Fruit fly (Drosophila melanogaster) whole organism, embryonic: Measurements from ENCODE around the gene TTLL4B.

Source experiments
- ATbp ChIP-seq: fragments of 200-800 bp; sonication (Bioruptor generic); optimal IDR thresholded peaks from 2 replicates; lab custom pipeline; 2017; ENCODE audit warnings: missing biosample characterization, mild to moderate bottlenecking, missing genetic modification characterization, missing genetic modification reagents
- Awh ChIP-seq: fragments of 200-800 bp; sonication (Bioruptor generic); IDR thresholded peaks from 2 replicates; pipeline ENCODE4, ENCODE4 v1.3.6; 2022; ENCODE audit warnings: missing biosample characterization, missing genetic modification characterization
- C15 ChIP-seq: fragments of 200-800 bp; sonication (Bioruptor generic); IDR thresholded peaks from 3 replicates; pipeline ENCODE4 v1.3.6; 2022; ENCODE audit warnings: missing biosample characterization, missing genetic modification characterization
- CG13287 ChIP-seq: fragments of 200-800 bp; sonication (Bioruptor generic); IDR thresholded peaks from 2 replicates; pipeline ENCODE4 v1.3.6; 2022; ENCODE audit warnings: missing biosample characterization, missing genetic modification characterization; ENCODE audit not compliant: partially characterized antibody
- CG14710 ChIP-seq: fragments of 200-800 bp; sonication (Bioruptor generic); optimal IDR thresholded peaks from 3 replicates; lab custom pipeline; 2019; ENCODE audit warnings: missing biosample characterization, mild to moderate bottlenecking, missing genetic modification characterization, moderate library complexity
- CG17612 ChIP-seq: fragments of 200-800 bp; sonication (Bioruptor generic); IDR thresholded peaks from 2 replicates; pipeline ENCODE4 v1.3.6; 2022; ENCODE audit warnings: missing biosample characterization, missing genetic modification characterization
- CG30020 ChIP-seq: fragments of 200-800 bp; optimal IDR thresholded peaks from 2 replicates; lab custom pipeline; 2019; ENCODE audit warnings: missing biosample characterization, mild to moderate bottlenecking, missing genetic modification characterization, moderate library complexity
- CG3163 ChIP-seq: fragments of 200-800 bp; sonication (Bioruptor generic); optimal IDR thresholded peaks from 3 replicates; lab custom pipeline; 2016; ENCODE audit warnings: missing biosample characterization, missing genetic modification characterization
- CG32532 ChIP-seq: fragments of 200-800 bp; sonication (Bioruptor generic); IDR thresholded peaks from 2 replicates; pipeline ENCODE4 v1.3.6; 2022; ENCODE audit warnings: missing biosample characterization, missing genetic modification characterization
- CG33213 ChIP-seq: fragments of 200-800 bp; sonication (Bioruptor generic); optimal IDR thresholded peaks from 3 replicates; lab custom pipeline; 2016; ENCODE audit warnings: missing biosample characterization, missing genetic modification characterization
- CG4282 ChIP-seq: fragments of 200-800 bp; sonication (Bioruptor generic); optimal IDR thresholded peaks from 2 replicates; lab custom pipeline; 2016; ENCODE audit warnings: missing biosample characterization, missing genetic modification characterization
- CG4360 ChIP-seq: fragments of 200-800 bp; sonication (Bioruptor generic); IDR thresholded peaks from 2 replicates; pipeline ENCODE4 v1.3.6; 2022; ENCODE audit warnings: missing biosample characterization, missing genetic modification characterization
- CG4730 ChIP-seq: fragments of 200-800 bp; sonication (Bioruptor generic); IDR thresholded peaks from 2 replicates; pipeline ENCODE4 v1.3.6; 2022; ENCODE audit warnings: missing biosample characterization, missing genetic modification characterization
- CG4820 ChIP-seq: fragments of 200-800 bp; sonication (Bioruptor generic); optimal IDR thresholded peaks from 3 replicates; lab custom pipeline; 2016; ENCODE audit warnings: missing biosample characterization, missing genetic modification characterization
- CG8089 ChIP-seq: fragments of 200-800 bp; sonication (Bioruptor generic); optimal IDR thresholded peaks from 3 replicates; lab custom pipeline; 2016; ENCODE audit warnings: missing biosample characterization, missing genetic modification characterization
- CG8290 ChIP-seq, 3 experiments: fragments of 200-800 bp; sonication (Bioruptor generic); optimal IDR thresholded peaks; 2 replicates each; lab custom pipeline; 2016 to 2019; ENCODE audit warnings: missing biosample characterization in 3 of 3, missing genetic modification characterization in 3 of 3, mild to moderate bottlenecking in 2 of 3, moderate library complexity in 1 of 3
- CG8478 ChIP-seq: fragments of >200 bp; optimal IDR thresholded peaks from 2 replicates; lab custom pipeline; 2018
- CG8765 ChIP-seq: fragments of 200-800 bp; sonication (Bioruptor generic); IDR thresholded peaks from 2 replicates; pipeline ENCODE4 v1.3.6; 2022; ENCODE audit warnings: missing biosample characterization, missing genetic modification characterization
- CG9437 ChIP-seq: fragments of 200-800 bp; sonication (Bioruptor generic); optimal IDR thresholded peaks from 2 replicates; lab custom pipeline; 2018; ENCODE audit warnings: missing biosample characterization, mild to moderate bottlenecking, missing genetic modification characterization
- CHES-1-like ChIP-seq: fragments of 200-800 bp; sonication (Bioruptor generic); optimal IDR thresholded peaks from 2 replicates; lab custom pipeline; 2016; ENCODE audit warnings: missing biosample characterization, missing genetic modification characterization
- Dip2 ChIP-seq: fragments of 200-800 bp; sonication (Bioruptor generic); IDR thresholded peaks from 2 replicates; pipeline ENCODE4 v1.3.6; 2022; ENCODE audit warnings: missing biosample characterization, missing genetic modification characterization
- H2.0 ChIP-seq: fragments of 200-800 bp; sonication (Bioruptor generic); IDR thresholded peaks from 2 replicates; pipeline ENCODE4 v1.3.6; 2022; ENCODE audit warnings: missing biosample characterization, missing genetic modification characterization
- Hand ChIP-seq: fragments of 200-800 bp; sonication (Bioruptor generic); optimal IDR thresholded peaks from 2 replicates; lab custom pipeline; 2017; ENCODE audit warnings: mild to moderate bottlenecking, missing biosample characterization, missing genetic modification reagents, missing genetic modification characterization
- Hey ChIP-seq: fragments of 200-800 bp; sonication (Bioruptor generic); optimal IDR thresholded peaks from 3 replicates; lab custom pipeline; 2018; ENCODE audit warnings: missing biosample characterization, mild to moderate bottlenecking, missing genetic modification characterization
- HmgD ChIP-seq: fragments of 200-800 bp; sonication (Bioruptor generic); optimal IDR thresholded peaks from 3 replicates; lab custom pipeline; 2016; ENCODE audit warnings: missing biosample characterization, missing genetic modification characterization
- Rfx ChIP-seq: fragments of 200-800 bp; sonication (Bioruptor generic); IDR thresholded peaks from 2 replicates; pipeline ENCODE4 v1.3.6; 2022; ENCODE audit warnings: missing biosample characterization, missing genetic modification characterization
- Sox102F ChIP-seq: fragments of 200-800 bp; sonication (Bioruptor generic); optimal IDR thresholded peaks from 2 replicates; lab custom pipeline; 2018; ENCODE audit warnings: missing biosample characterization, mild to moderate bottlenecking, missing genetic modification characterization, moderate library complexity
- Spps ChIP-seq: fragments of 200-800 bp; sonication (Bioruptor generic); optimal IDR thresholded peaks from 2 replicates; lab custom pipeline; 2018; ENCODE audit warnings: missing biosample characterization, mild to moderate bottlenecking, missing genetic modification characterization
- Trl ChIP-seq, 3 experiments: fragments of >200 bp in 2 of 3; fragments of 200-800 bp in 1 of 3; sonication (Bioruptor generic) in 1 of 3; optimal IDR thresholded peaks; 2 replicates in 1 of 3; 3 replicates in 2 of 3; lab custom pipeline; 2016 to 2017; ENCODE audit warnings: missing biosample characterization in 1 of 3, missing genetic modification characterization in 1 of 3
- Vsx1 ChIP-seq: fragments of 200-800 bp; sonication (Bioruptor generic); optimal IDR thresholded peaks from 2 replicates; lab custom pipeline; 2017; ENCODE audit warnings: missing biosample characterization, mild to moderate bottlenecking, missing genetic modification characterization, missing genetic modification reagents
- al ChIP-seq: fragments of 200-800 bp; sonication (Bioruptor generic); IDR thresholded peaks from 2 replicates; pipeline ENCODE4 v1.3.6; 2022; ENCODE audit warnings: missing biosample characterization, missing genetic modification characterization
- amos ChIP-seq: fragments of 200-800 bp; sonication (Bioruptor generic); IDR thresholded peaks from 2 replicates; pipeline ENCODE4 v1.3.6; 2022; ENCODE audit warnings: missing biosample characterization, missing genetic modification characterization; ENCODE audit not compliant: partially characterized antibody
- bab2 ChIP-seq: fragments of 200-800 bp; sonication (Bioruptor generic); optimal IDR thresholded peaks from 2 replicates; lab custom pipeline; 2016; ENCODE audit warnings: missing biosample characterization, missing genetic modification characterization
- crp ChIP-seq, 2 experiments: fragments of 200-800 bp; sonication (Bioruptor generic); optimal IDR thresholded peaks; 2 replicates in 1 of 2; 3 replicates in 1 of 2; lab custom pipeline; 2017; ENCODE audit warnings: missing biosample characterization in 2 of 2, missing genetic modification characterization in 2 of 2, mild to moderate bottlenecking in 1 of 2, moderate library complexity in 1 of 2
- ems ChIP-seq: fragments of 200-800 bp; sonication (Bioruptor generic); optimal IDR thresholded peaks from 3 replicates; lab custom pipeline; 2016; ENCODE audit warnings: missing biosample characterization, missing genetic modification characterization
- gce ChIP-seq: fragments of 200-800 bp; sonication (Bioruptor generic); IDR thresholded peaks from 3 replicates; pipeline ENCODE4 v1.3.6; 2022; ENCODE audit warnings: missing biosample characterization, missing genetic modification characterization
- gfzf ChIP-seq: fragments of 200-800 bp; sonication (Bioruptor generic); optimal IDR thresholded peaks from 2 replicates; lab custom pipeline; 2016; ENCODE audit warnings: missing biosample characterization, mild to moderate bottlenecking, missing genetic modification characterization, moderate library complexity
- kni ChIP-seq: fragments of 200-800 bp; sonication (Bioruptor generic); optimal IDR thresholded peaks from 3 replicates; lab custom pipeline; 2017; ENCODE audit warnings: mild to moderate bottlenecking, missing biosample characterization, missing genetic modification reagents, missing genetic modification characterization
- knrl ChIP-seq: fragments of 200-800 bp; sonication (Bioruptor generic); IDR thresholded peaks from 3 replicates; pipeline ENCODE4 v1.3.6; 2022; ENCODE audit warnings: missing biosample characterization, missing genetic modification characterization; ENCODE audit not compliant: partially characterized antibody
- oc ChIP-seq: fragments of 200-800 bp; sonication (Bioruptor generic); optimal IDR thresholded peaks from 2 replicates; lab custom pipeline; 2018; ENCODE audit warnings: missing biosample characterization, mild to moderate bottlenecking, missing genetic modification characterization, moderate library complexity
- pb ChIP-seq: fragments of 200-800 bp; sonication (Bioruptor generic); optimal IDR thresholded peaks from 3 replicates; lab custom pipeline; 2016; ENCODE audit warnings: missing biosample characterization, missing genetic modification characterization
- pita ChIP-seq: fragments of 200-800 bp; sonication (Bioruptor generic); optimal IDR thresholded peaks from 2 replicates; lab custom pipeline; 2017; ENCODE audit warnings: missing biosample characterization, mild to moderate bottlenecking, missing genetic modification characterization
- prd ChIP-seq, 3 experiments: fragments of >200 bp in 2 of 3; fragments of 200-800 bp in 1 of 3; sonication (Bioruptor generic) in 1 of 3; optimal IDR thresholded peaks in 2 of 3; IDR thresholded peaks in 1 of 3; 2 replicates in 2 of 3; 3 replicates in 1 of 3; pipeline versions ENCODE4 v1.3.6 to Lab custom; 2017 to 2022; ENCODE audit warnings: missing biosample characterization in 1 of 3, missing genetic modification characterization in 1 of 3
- row ChIP-seq: fragments of 200-800 bp; sonication (Bioruptor generic); IDR thresholded peaks from 3 replicates; pipeline ENCODE4 v1.3.6; 2022; ENCODE audit warnings: missing biosample characterization, missing genetic modification characterization
- sna ChIP-seq: fragments of 200-800 bp; sonication (Bioruptor generic); IDR thresholded peaks from 2 replicates; pipeline ENCODE4 v1.3.6; 2022; ENCODE audit warnings: missing biosample characterization, missing genetic modification characterization; ENCODE audit not compliant: partially characterized antibody
- tup ChIP-seq: fragments of 200-800 bp; sonication (Bioruptor generic); optimal IDR thresholded peaks from 2 replicates; lab custom pipeline; 2016; ENCODE audit warnings: missing biosample characterization, mild to moderate bottlenecking, missing genetic modification characterization, moderate library complexity
- twi ChIP-seq: fragments of 200-800 bp; optimal IDR thresholded peaks from 2 replicates; lab custom pipeline; 2019; ENCODE audit warnings: missing biosample characterization, mild to moderate bottlenecking, missing genetic modification characterization, moderate library complexity
- unc-4 ChIP-seq: fragments of 200-800 bp; sonication (Bioruptor generic); IDR thresholded peaks from 2 replicates; pipeline ENCODE4 v1.3.6; 2022; ENCODE audit warnings: missing biosample characterization, missing genetic modification characterization; ENCODE audit not compliant: partially characterized antibody
- zfh1 ChIP-seq: fragments of 200-800 bp; sonication (Bioruptor generic); IDR thresholded peaks from 3 replicates; pipeline ENCODE4 v1.3.6; 2022; ENCODE audit warnings: missing biosample characterization, missing genetic modification characterization

TTLL4B gene

dm6 chr2L:3872283-3872682, 9.8 kb downstream of the TTLL4B start, which contains the start of gene CG31957 (continued):
- TF ChIP-seq Vsx1 (GFP tag; lab: Kevin White, UChicago), result no peak
- TF ChIP-seq tup (GFP tag; lab: Kevin White, UChicago), result no peak
- TF ChIP-seq Hey (tag; lab: Kevin White, UChicago), result no peak
- peak; percentile 66 for TF ChIP-seq row
- TF ChIP-seq CG8290 (GFP tag; optimal IDR thresholded peaks at IDR 0.05; lab: Kevin White, UChicago), result peak; percentile 39
- no peak for TF ChIP-seq CG8290 (tag; optimal IDR thresholded peaks at IDR 0.05; lab: Kevin White, UChicago)
- no peak for TF ChIP-seq Spps
- TF ChIP-seq al (GFP tag; lab: Robert Waterston, UW), result no peak
- peak; percentile 31 for TF ChIP-seq CG14710 (tag; lab: Kevin White, UChicago)
- peak; percentile 57 for TF ChIP-seq CG32532 (GFP tag; lab: Robert Waterston, UW)
- TF ChIP-seq CG13287, result peak; percentile 91
- peak; percentile 36 for TF ChIP-seq ems (GFP tag; lab: Kevin White, UChicago)
- TF ChIP-seq prd (optimal IDR thresholded peaks at IDR 0.05; lab: Kevin White, UChicago), result no peak
- 0 out of 3 replicates have a peak, but pooled peaks have one; percentile 23 for TF ChIP-seq prd (GFP tag; IDR thresholded peaks at IDR 0.05; lab: Robert Waterston, UW)
- TF ChIP-seq amos (GFP tag; lab: Robert Waterston, UW), result peak; percentile 96
- peak; percentile 54 for TF ChIP-seq CG3163 (GFP tag; lab: Kevin White, UChicago)
- peak; percentile 85 for TF ChIP-seq Rfx (GFP tag; lab: Robert Waterston, UW)
- no peak for TF ChIP-seq CG9437 (GFP tag; lab: Kevin White, UChicago)
- peak; percentile 85 for TF ChIP-seq sna (GFP tag; lab: Robert Waterston, UW)
- TF ChIP-seq H2.0 (GFP tag; lab: Robert Waterston, UW), result peak; percentile 66
- no peak for TF ChIP-seq Awh (GFP tag; lab: Robert Waterston, UW)
- no peak for TF ChIP-seq CG4730
- no peak for TF ChIP-seq Trl (optimal IDR thresholded peaks at IDR 0.05; lab: Kevin White, UChicago)
- TF ChIP-seq Trl (GFP tag; optimal IDR thresholded peaks at IDR 0.05; lab: Kevin White, UChicago), result peak; percentile 58
- TF ChIP-seq CG33213 (GFP tag; lab: Kevin White, UChicago), result peak; percentile 58
- no peak for TF ChIP-seq oc (tag; lab: Kevin White, UChicago)
- TF ChIP-seq pita, result no peak
- TF ChIP-seq zfh1 (GFP tag; lab: Robert Waterston, UW), result peak; percentile 63; the same call in 1 of the 3 replicates
- TF ChIP-seq gce (GFP tag; lab: Robert Waterston, UW), result no peak
- TF ChIP-seq knrl (GFP tag; lab: Robert Waterston, UW), result peak; percentile 89
- TF ChIP-seq CG4360 (GFP tag; lab: Robert Waterston, UW), result no peak
- TF ChIP-seq bab2 (GFP tag; lab: Kevin White, UChicago), result peak; percentile 39
- no peak for TF ChIP-seq C15 (GFP tag; lab: Robert Waterston, UW)
- TF ChIP-seq Hand (GFP tag; lab: Kevin White, UChicago), result no peak
- TF ChIP-seq gfzf, result peak; percentile 13
- peak; percentile 86 for TF ChIP-seq unc-4
- TF ChIP-seq CG4820 (GFP tag; lab: Kevin White, UChicago), result no peak
- TF ChIP-seq CHES-1-like (GFP tag; lab: Kevin White, UChicago), result peak; percentile 95
- TF ChIP-seq CG30020 (tag; lab: Kevin White, UChicago), result no peak
- peak; percentile 10 for TF ChIP-seq pb (GFP tag; lab: Kevin White, UChicago)
- TF ChIP-seq CG8765 (GFP tag; lab: Robert Waterston, UW), result peak; percentile 12; the same call in 1 of the 2 replicates
- no peak for TF ChIP-seq Sox102F (GFP tag; lab: Kevin White, UChicago)
- 0 out of 2 replicates have a peak, but pooled peaks have one; percentile 13 for TF ChIP-seq CG17612 (GFP tag; lab: Robert Waterston, UW)
- no peak for TF ChIP-seq Dip2
- TF ChIP-seq kni (GFP tag; lab: Kevin White, UChicago), result no peak
- peak; percentile 87 for TF ChIP-seq HmgD (GFP tag; lab: Kevin White, UChicago)
- TF ChIP-seq crp (GFP tag; optimal IDR thresholded peaks at IDR 0.05; lab: Kevin White, UChicago), result peak; percentile 74 to 97
- peak; percentile 4 for TF ChIP-seq twi
- peak; percentile 41 for TF ChIP-seq CG4282 (GFP tag; lab: Kevin White, UChicago)
- TF ChIP-seq CG8089 (GFP tag; lab: Kevin White, UChicago), result peak; percentile 54
- no peak for TF ChIP-seq ATbp (GFP tag; lab: Kevin White, UChicago)
- TF ChIP-seq CG8478, result no peak
